Worm (Caenorhabditis elegans): ENCODE measurements around the gene F56D6.19.

Gene F56D6.19

ce11 chrIV:3869875-3870274 is 44.7 kb upstream of the F56D6.19 start:
- TF ChIP-seq rpc-1 (optimal IDR thresholded peaks at IDR 0.05) (no peak), rpc-1 (tag; optimal IDR thresholded peaks at IDR 0.05) (no peak), lin-26 (GFP tag; IDR thresholded peaks at IDR 0.05) (no peak), Y53G8AR.9 (GFP tag; conservative IDR thresholded peaks at IDR 0.05) (no peak), attf-3 (GFP tag; conservative IDR thresholded peaks at IDR 0.05) (no peak), tbx-9 (tag; optimal IDR thresholded peaks at IDR 0.05; ENCODE audit: borderline replicate concordance) (no peak), pbrm-1 (GFP tag; IDR thresholded peaks at IDR 0.05) (no peak), B0336.3 (GFP tag; IDR thresholded peaks at IDR 0.05) (no peak), Y67H2A.10 (GFP tag; conservative IDR thresholded peaks at IDR 0.05) (no peak), fkh-3 (tag; optimal IDR thresholded peaks at IDR 0.05) (no peak), atf-7 (tag; optimal IDR thresholded peaks at IDR 0.05) (no peak), bed-2 (GFP tag; IDR thresholded peaks at IDR 0.05) (no peak)

ce11 chrIV:3873195-3873594 is 41.4 kb upstream of the F56D6.19 start:
- peak; percentile 50 for TF ChIP-seq zfh-2 (GFP tag; conservative IDR thresholded peaks at IDR 0.05)
- TF ChIP-seq lsl-1 (GFP tag; optimal IDR thresholded peaks at IDR 0.05), result no peak
- TF ChIP-seq mcd-1 (GFP tag; IDR thresholded peaks at IDR 0.05), result no peak
- peak in 1 of 3 experiments; percentile 25 for TF ChIP-seq lin-35 (GFP tag; optimal IDR thresholded peaks at IDR 0.05)
- TF ChIP-seq akir-1 (GFP tag; optimal IDR thresholded peaks at IDR 0.05), result no peak
- TF ChIP-seq B0019.2 (GFP tag; conservative IDR thresholded peaks at IDR 0.05), result no peak
- no peak for TF ChIP-seq sptf-2 (GFP tag; optimal IDR thresholded peaks at IDR 0.05)

- TF ChIP-seq nhr-90 (tag; optimal IDR thresholded peaks at IDR 0.05) (no peak), Y53F4B.3 (GFP tag; IDR thresholded peaks at IDR 0.05) (no peak), bed-2 (GFP tag; IDR thresholded peaks at IDR 0.05) (no peak), ceh-58 (GFP tag; IDR thresholded peaks at IDR 0.05) (no peak), hmg-1.2 (GFP tag; IDR thresholded peaks at IDR 0.05) (no peak), nhr-120 (GFP tag; IDR thresholded peaks at IDR 0.05) (no peak), F39B2.1 (GFP tag; IDR thresholded peaks at IDR 0.05) (no peak), mcd-1 (GFP tag; IDR thresholded peaks at IDR 0.05) (no peak), F55B11.4 (tag; optimal IDR thresholded peaks at IDR 0.05; ENCODE audit: borderline replicate concordance, insufficient read depth) (no peak)
Observed at ce11 chrIV:3873706-3874105, 40.9 kb upstream of the F56D6.19 start, which contains the start of gene F37C4.5. Gene F37C4.5, minus strand, starts transcription at chrIV:3873806.

- TF ChIP-seq nhr-90 (tag; optimal IDR thresholded peaks at IDR 0.05) (no peak), ceh-58 (GFP tag; IDR thresholded peaks at IDR 0.05) (no peak), atf-7 (tag; optimal IDR thresholded peaks at IDR 0.05) (no peak), snpc-4 (GFP tag; optimal IDR thresholded peaks at IDR 0.05) (no peak), snpc-4 (tag; optimal IDR thresholded peaks at IDR 0.05) (no peak), dpff-1 (tag; optimal IDR thresholded peaks at IDR 0.05) (no peak), nfya-2 (GFP tag; IDR thresholded peaks at IDR 0.05) (no peak), nhr-27 (tag; optimal IDR thresholded peaks at IDR 0.05) (no peak), nfyb-1 (GFP tag; IDR thresholded peaks at IDR 0.05) (no peak), dox-1 (GFP tag; IDR thresholded peaks at IDR 0.05) (peak; percentile 46; the same call in 1 of the 2 replicates), F37B4.10 (GFP tag; IDR thresholded peaks at IDR 0.05) (no peak), attf-5 (GFP tag; optimal IDR thresholded peaks at IDR 0.05) (peak; percentile 29), pbrm-1 (GFP tag; IDR thresholded peaks at IDR 0.05) (no peak), snpc-1.1 (tag; optimal IDR thresholded peaks at IDR 0.05; ENCODE audit: insufficient read depth) (no peak), attf-3 (GFP tag; conservative IDR thresholded peaks at IDR 0.05) (no peak), ztf-25 (GFP tag; IDR thresholded peaks at IDR 0.05) (no peak), hsf-1 (GFP tag; IDR thresholded peaks at IDR 0.05) (no peak), sdz-38 (tag; optimal IDR thresholded peaks at IDR 0.05) (no peak), ztf-26 (tag; optimal IDR thresholded peaks at IDR 0.05) (no peak), ama-1 (optimal IDR thresholded peaks at IDR 0.05) (peak; percentile 58), ama-1 (GFP tag; optimal IDR thresholded peaks at IDR 0.05) (no peak), F52B5.7 (tag; optimal IDR thresholded peaks at IDR 0.05) (no peak), attf-6 (GFP tag; IDR thresholded peaks at IDR 0.05) (no peak), unc-62 (GFP tag; optimal IDR thresholded peaks at IDR 0.05) (no peak), hlh-12 (tag; optimal IDR thresholded peaks at IDR 0.05) (no peak), die-1 (tag; optimal IDR thresholded peaks at IDR 0.05) (no peak)
Observed at ce11 chrIV:3874417-3874816, 40.1 kb upstream of the F56D6.19 start.

All from whole organism, young adult.